Worm (Caenorhabditis elegans) whole organism, L3 larva: ENCODE data around the gene C50E3.7.

Experiments
- R02D3.7 ChIP-seq: fragments of 150-350 bp; optimal IDR thresholded peaks from 2 replicates; lab custom pipeline; 2014; ENCODE audit warnings: missing biosample characterization, missing genetic modification characterization
- ZK546.5 ChIP-seq: sonication (generic microtip); optimal IDR thresholded peaks from 2 replicates; lab custom pipeline; 2017; ENCODE audit warnings: missing biosample characterization, missing genetic modification characterization
- ama-1 ChIP-seq: fragments of 150-350 bp; optimal IDR thresholded peaks from 2 replicates; lab custom pipeline; 2018
- ceh-16 ChIP-seq: sonication (generic microtip); optimal IDR thresholded peaks from 2 replicates; lab custom pipeline; 2017; ENCODE audit warnings: missing biosample characterization, missing genetic modification characterization
- ceh-9 ChIP-seq: sonication (generic microtip); optimal IDR thresholded peaks from 2 replicates; lab custom pipeline; 2018; ENCODE audit warnings: missing biosample characterization, missing genetic modification characterization
- egl-27 ChIP-seq: sonication (generic microtip); optimal IDR thresholded peaks from 4 replicates; lab custom pipeline; 2017; ENCODE audit warnings: missing biosample characterization, missing genetic modification reagents, missing genetic modification characterization
- egl-5 ChIP-seq: fragments of 150-350 bp; optimal IDR thresholded peaks from 2 replicates; lab custom pipeline; 2017; ENCODE audit warnings: missing biosample characterization, missing genetic modification reagents, missing genetic modification characterization, inconsistent platforms
- elt-1 ChIP-seq: fragments of 150-350 bp; optimal IDR thresholded peaks from 2 replicates; lab custom pipeline; 2014; ENCODE audit warnings: missing biosample characterization, missing genetic modification characterization
- elt-2 ChIP-seq: sonication (generic microtip); optimal IDR thresholded peaks from 2 replicates; lab custom pipeline; 2016; ENCODE audit warnings: missing genetic modification reagents, mild to moderate bottlenecking, missing genetic modification characterization, missing compliant biosample characterization
- eor-1 ChIP-seq, 2 experiments: fragments of 150-350 bp; optimal IDR thresholded peaks; 2 replicates each; lab custom pipeline; 2014 to 2018; ENCODE audit warnings: missing biosample characterization in 2 of 2, missing genetic modification characterization in 2 of 2
- fkh-10 ChIP-seq: sonication (generic microtip); optimal IDR thresholded peaks from 2 replicates; lab custom pipeline; 2017; ENCODE audit warnings: missing biosample characterization, missing genetic modification reagents, missing genetic modification characterization
- fkh-2 ChIP-seq: fragments of 150-350 bp; optimal IDR thresholded peaks from 2 replicates; lab custom pipeline; 2014; ENCODE audit warnings: missing biosample characterization, missing genetic modification reagents, missing genetic modification characterization
- fos-1 ChIP-seq: fragments of 150-350 bp; optimal IDR thresholded peaks from 2 replicates; lab custom pipeline; 2014; ENCODE audit warnings: missing biosample characterization, missing genetic modification characterization
- jun-1 ChIP-seq: fragments of 150-350 bp; optimal IDR thresholded peaks from 2 replicates; lab custom pipeline; 2014; ENCODE audit warnings: missing biosample characterization, missing genetic modification reagents, missing genetic modification characterization
- lin-15B ChIP-seq: fragments of 150-350 bp; optimal IDR thresholded peaks from 2 replicates; lab custom pipeline; 2014; ENCODE audit warnings: missing biosample characterization, missing genetic modification characterization
- lin-39 ChIP-seq: fragments of 150-350 bp; optimal IDR thresholded peaks from 2 replicates; lab custom pipeline; 2018; ENCODE audit warnings: missing biosample characterization, missing genetic modification reagents, missing genetic modification characterization
- lsy-12 ChIP-seq: sonication (generic microtip); optimal IDR thresholded peaks from 2 replicates; lab custom pipeline; 2016; ENCODE audit warnings: mild to moderate bottlenecking, missing genetic modification characterization, missing compliant biosample characterization
- mdl-1 ChIP-seq: fragments of 150-350 bp; optimal IDR thresholded peaks from 2 replicates; lab custom pipeline; 2014; ENCODE audit warnings: missing biosample characterization, missing genetic modification characterization
- mml-1 ChIP-seq: fragments of 150-350 bp; sonication (generic microtip); optimal IDR thresholded peaks from 3 replicates; lab custom pipeline; 2014; ENCODE audit warnings: missing biosample characterization, missing genetic modification characterization
- nhr-12 ChIP-seq: fragments of 150-350 bp; optimal IDR thresholded peaks from 2 replicates; lab custom pipeline; 2014; ENCODE audit warnings: missing biosample characterization, missing genetic modification characterization
- nhr-23 ChIP-seq: fragments of 150-350 bp; optimal IDR thresholded peaks from 2 replicates; lab custom pipeline; 2014; ENCODE audit warnings: missing biosample characterization, missing genetic modification reagents, missing genetic modification characterization
- nhr-237 ChIP-seq: fragments of 150-350 bp; optimal IDR thresholded peaks from 2 replicates; lab custom pipeline; 2014; ENCODE audit warnings: missing biosample characterization, missing genetic modification characterization
- nhr-25 ChIP-seq: sonication (generic microtip); optimal IDR thresholded peaks from 2 replicates; lab custom pipeline; 2017; ENCODE audit warnings: missing biosample characterization, missing genetic modification characterization
- nhr-28 ChIP-seq: fragments of 150-350 bp; optimal IDR thresholded peaks from 2 replicates; lab custom pipeline; 2014; ENCODE audit warnings: missing biosample characterization, missing genetic modification characterization
- nhr-43 ChIP-seq: sonication (generic microtip); optimal IDR thresholded peaks from 2 replicates; lab custom pipeline; 2016; ENCODE audit warnings: mild to moderate bottlenecking, missing genetic modification characterization, missing compliant biosample characterization; ENCODE audit not compliant: poor library complexity, severe bottlenecking
- nhr-67 ChIP-seq: fragments of 150-350 bp; optimal IDR thresholded peaks from 2 replicates; lab custom pipeline; 2014; ENCODE audit warnings: missing biosample characterization, missing genetic modification characterization
- nhr-76 ChIP-seq: fragments of 150-350 bp; sonication (generic microtip); optimal IDR thresholded peaks from 5 replicates; lab custom pipeline; 2014; ENCODE audit warnings: missing biosample characterization, missing genetic modification characterization
- nhr-77 ChIP-seq: fragments of 150-350 bp; optimal IDR thresholded peaks from 2 replicates; lab custom pipeline; 2014; ENCODE audit warnings: missing biosample characterization, missing genetic modification characterization
- pha-4 ChIP-seq: fragments of 150-350 bp; optimal IDR thresholded peaks from 2 replicates; lab custom pipeline; 2014; ENCODE audit warnings: missing biosample characterization, missing genetic modification reagents, missing genetic modification characterization
- pqm-1 ChIP-seq: fragments of 150-350 bp; optimal IDR thresholded peaks from 2 replicates; lab custom pipeline; 2017; ENCODE audit warnings: missing biosample characterization, missing genetic modification characterization, inconsistent platforms
- sea-2 ChIP-seq: fragments of 150-350 bp; sonication (generic microtip); optimal IDR thresholded peaks from 4 replicates; lab custom pipeline; 2014; ENCODE audit warnings: missing biosample characterization, missing genetic modification reagents, missing genetic modification characterization
- skn-1 ChIP-seq: fragments of 150-350 bp; optimal IDR thresholded peaks from 2 replicates; lab custom pipeline; 2014; ENCODE audit warnings: missing biosample characterization, missing genetic modification characterization
- snpc-4 ChIP-seq: fragments of 150-350 bp; optimal IDR thresholded peaks from 2 replicates; lab custom pipeline; 2014; ENCODE audit warnings: missing biosample characterization, missing genetic modification characterization
- tbx-2 ChIP-seq: sonication (generic microtip); optimal IDR thresholded peaks from 2 replicates; lab custom pipeline; 2016; ENCODE audit warnings: mild to moderate bottlenecking, missing genetic modification characterization, missing compliant biosample characterization
- unc-39 ChIP-seq: sonication (generic microtip); optimal IDR thresholded peaks from 4 replicates; lab custom pipeline; 2017; ENCODE audit warnings: missing biosample characterization, missing genetic modification characterization
- unc-62 ChIP-seq: fragments of 150-350 bp; sonication (generic microtip); optimal IDR thresholded peaks from 4 replicates; lab custom pipeline; 2014; ENCODE audit warnings: missing biosample characterization, missing genetic modification reagents, missing genetic modification characterization
- zag-1 ChIP-seq: fragments of 150-350 bp; optimal IDR thresholded peaks from 2 replicates; lab custom pipeline; 2014; ENCODE audit warnings: missing biosample characterization, missing genetic modification characterization
- ztf-4 ChIP-seq: fragments of 150-350 bp; optimal IDR thresholded peaks from 2 replicates; lab custom pipeline; 2014; ENCODE audit warnings: missing biosample characterization, missing genetic modification characterization

Gene C50E3.7

DNA sequence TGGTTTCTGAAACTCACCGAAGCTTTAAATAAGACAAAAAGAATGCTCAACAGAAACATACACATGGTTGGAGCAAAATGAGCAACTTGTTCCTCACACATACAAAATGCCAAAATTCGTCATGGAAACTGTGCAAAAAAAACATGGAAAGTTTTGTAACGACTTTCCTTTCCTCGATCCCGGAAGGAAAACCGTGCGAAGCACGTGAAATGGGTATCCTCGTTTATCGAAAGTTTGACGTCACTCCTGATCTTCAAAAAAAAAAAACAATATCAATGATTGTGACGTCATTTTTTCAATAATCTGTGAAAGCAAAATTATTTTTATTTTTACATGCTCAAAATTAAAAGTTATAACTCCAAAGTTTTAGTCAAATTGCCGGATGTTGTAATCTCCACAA, 27.9 kb downstream of the C50E3.7 start, which contains the start of gene clec-212:
Gene clec-212 (minus strand): TSS at position 101 of the 400 bp plus-strand sequence.
- TF ChIP-seq elt-2 (tag; lab: Kevin White, UChicago) = no peak
- no peak for TF ChIP-seq nhr-76 (tag; lab: Kevin White, UChicago)
- TF ChIP-seq nhr-12 = no peak
- TF ChIP-seq skn-1 (tag; lab: Kevin White, UChicago) = no peak
- TF ChIP-seq nhr-67 (tag; lab: Kevin White, UChicago) = no peak
- no peak for TF ChIP-seq nhr-43 (tag; lab: Kevin White, UChicago)
- TF ChIP-seq ceh-9 (tag; lab: Kevin White, UChicago) = no peak
- TF ChIP-seq mml-1 (tag; lab: Kevin White, UChicago) = no peak
- TF ChIP-seq lin-39 (tag; lab: Kevin White, UChicago) = no peak
- no peak for TF ChIP-seq sea-2 (GFP tag; lab: Kevin White, UChicago)
- TF ChIP-seq mdl-1 (tag; lab: Kevin White, UChicago) = no peak
- no peak for TF ChIP-seq nhr-28 (tag; lab: Kevin White, UChicago)
- TF ChIP-seq tbx-2 = no peak
- TF ChIP-seq nhr-25 (tag; lab: Kevin White, UChicago) = no peak
- TF ChIP-seq eor-1 (tag; optimal IDR thresholded peaks at IDR 0.05; lab: Kevin White, UChicago) = no peak
- TF ChIP-seq lin-15B (tag; lab: Kevin White, UChicago) = no peak

DNA sequence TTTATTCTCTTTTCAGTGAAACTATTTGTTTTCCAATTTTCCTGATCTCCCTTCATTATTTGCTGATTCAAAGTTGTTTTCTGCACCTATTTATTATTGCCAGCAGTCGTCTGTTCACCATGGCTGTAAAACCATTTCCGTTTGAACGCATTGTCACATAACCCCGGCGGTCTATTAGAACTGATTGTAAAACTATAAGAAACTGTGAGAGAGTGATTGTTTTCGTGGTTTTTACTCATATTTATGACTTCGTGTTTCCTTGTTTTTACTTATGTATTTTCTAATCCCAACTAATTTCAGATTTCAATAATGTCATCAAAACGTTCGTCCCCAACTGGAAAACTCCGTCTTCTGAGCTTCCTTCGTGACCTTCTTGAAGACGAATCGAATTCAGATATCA, 35.2 kb downstream of the C50E3.7 start, which contains the start of gene F19F10.1:
Gene F19F10.1 (plus strand): TSS at position 301 of the 400 bp plus-strand sequence.
- TF ChIP-seq unc-62 (GFP tag; lab: Kevin White, UChicago) (no peak), tbx-2 (no peak), fos-1 (no peak), nhr-237 (tag; lab: Kevin White, UChicago) (no peak), eor-1 (tag; optimal IDR thresholded peaks at IDR 0.05; lab: Kevin White, UChicago) (no peak), skn-1 (tag; lab: Kevin White, UChicago) (no peak), pha-4 (tag; lab: Kevin White, UChicago) (no peak), unc-39 (tag; lab: Kevin White, UChicago) (no peak), fkh-2 (tag; lab: Kevin White, UChicago) (no peak), pqm-1 (no peak), mml-1 (tag; lab: Kevin White, UChicago) (no peak), sea-2 (GFP tag; lab: Kevin White, UChicago) (no peak), lsy-12 (tag; lab: Kevin White, UChicago) (no peak), elt-1 (tag; lab: Kevin White, UChicago) (no peak), nhr-76 (tag; lab: Kevin White, UChicago) (no peak), nhr-25 (tag; lab: Kevin White, UChicago) (no peak), egl-5 (no peak), jun-1 (no peak)

DNA sequence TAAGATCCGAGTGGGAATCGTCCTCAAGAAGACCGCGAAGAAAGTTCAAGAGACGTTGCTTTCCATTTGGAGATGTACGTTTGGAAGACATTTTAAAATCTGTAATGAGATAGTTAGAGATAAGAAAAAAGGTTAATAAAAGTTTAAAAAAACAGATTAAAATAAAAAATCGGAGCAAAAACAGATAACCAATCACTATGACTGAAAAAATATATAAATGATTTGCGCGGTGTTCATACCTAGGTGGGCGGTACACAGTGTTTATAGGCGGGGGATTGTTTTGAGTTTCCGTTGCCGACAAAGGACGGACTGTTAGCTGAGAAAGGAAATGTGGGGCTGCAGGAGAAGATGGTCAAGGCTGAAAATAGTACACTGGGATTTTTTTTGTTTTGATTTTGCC, 39.5 kb downstream of the C50E3.7 start, which contains the start of gene ets-7:
Gene ets-7 (minus strand): TSS at position 101 of the 400 bp plus-strand sequence.
- TF ChIP-seq eor-1 (tag; optimal IDR thresholded peaks at IDR 0.05; lab: Kevin White, UChicago) (no peak), fkh-10 (GFP tag; lab: Kevin White, UChicago) (no peak), zag-1 (no peak), lin-15B (tag; lab: Kevin White, UChicago) (no peak), egl-5 (no peak), R02D3.7 (no peak), skn-1 (tag; lab: Kevin White, UChicago) (no peak), ceh-9 (tag; lab: Kevin White, UChicago) (no peak), egl-27 (tag; lab: Kevin White, UChicago) (no peak), ceh-16 (tag; lab: Kevin White, UChicago) (no peak), mdl-1 (tag; lab: Kevin White, UChicago) (no peak), ama-1 (lab: Kevin White, UChicago) (no peak)

DNA sequence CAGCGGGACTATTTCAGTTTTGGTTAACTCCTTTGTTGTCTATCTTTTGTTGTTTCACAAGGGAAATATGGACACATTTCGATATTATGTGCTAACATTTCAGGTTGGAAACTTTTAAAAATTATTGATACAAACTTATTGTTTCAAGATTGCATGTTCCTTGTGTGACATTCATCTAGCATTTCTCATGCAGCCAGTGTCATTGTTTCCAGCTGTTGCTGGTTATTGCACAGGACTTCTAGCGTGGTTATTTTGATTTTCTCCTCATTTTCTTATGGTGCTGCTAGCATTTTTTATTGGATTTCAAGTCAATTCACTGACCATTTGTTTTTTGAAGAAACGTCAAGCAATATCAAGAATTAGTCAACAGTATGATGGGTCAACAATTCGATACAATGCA, 42.3 kb downstream of the C50E3.7 start:
- TF ChIP-seq mdl-1 (tag; lab: Kevin White, UChicago) (no peak), ceh-9 (tag; lab: Kevin White, UChicago) (no peak), nhr-12 (no peak), fos-1 (no peak), sea-2 (GFP tag; lab: Kevin White, UChicago) (no peak), ztf-4 (tag; lab: Kevin White, UChicago) (no peak), ZK546.5 (no peak), fkh-10 (GFP tag; lab: Kevin White, UChicago) (no peak), pha-4 (tag; lab: Kevin White, UChicago) (no peak), skn-1 (tag; lab: Kevin White, UChicago) (no peak), mml-1 (tag; lab: Kevin White, UChicago) (no peak), snpc-4 (tag; lab: Kevin White, UChicago) (no peak), egl-5 (no peak), nhr-23 (tag; lab: Kevin White, UChicago) (no peak), unc-62 (GFP tag; lab: Kevin White, UChicago) (no peak), R02D3.7 (no peak), nhr-77 (tag; lab: Kevin White, UChicago) (no peak), fkh-2 (tag; lab: Kevin White, UChicago) (no peak), nhr-76 (tag; lab: Kevin White, UChicago) (no peak), nhr-67 (tag; lab: Kevin White, UChicago) (no peak)
